Worm (Caenorhabditis elegans) whole organism, L4 larva: ENCODE data around the gene npa-1.

Experiments used
- D1046.2 ChIP-seq: fragments of 200-800 bp; sonication (Bioruptor generic); IDR thresholded peaks from 2 replicates; pipeline ENCODE4 v1.3.6; 2022; ENCODE audit warnings: missing genetic modification characterization, missing compliant biosample characterization
- Y105C5A.15 ChIP-seq: fragments of 200-800 bp; sonication (Bioruptor generic); IDR thresholded peaks from 2 replicates; pipeline ENCODE4 v1.3.6; 2022; ENCODE audit warnings: missing genetic modification characterization, missing compliant biosample characterization
- Y5F2A.4 ChIP-seq: fragments of 200-800 bp; sonication (Bioruptor generic); optimal IDR thresholded peaks from 2 replicates; lab custom pipeline; 2018; ENCODE audit warnings: mild to moderate bottlenecking, missing genetic modification characterization, missing compliant biosample characterization
- Y75B8A.6 ChIP-seq: fragments of 200-800 bp; sonication (Bioruptor generic); IDR thresholded peaks from 2 replicates; pipeline ENCODE4 v1.3.6; 2022; ENCODE audit warnings: missing genetic modification reagents, missing genetic modification characterization, missing compliant biosample characterization
- ZK337.2 ChIP-seq: fragments of 200-800 bp; sonication (Bioruptor generic); IDR thresholded peaks from 2 replicates; pipeline ENCODE4 v1.3.6; 2022; ENCODE audit warnings: missing genetic modification reagents, missing genetic modification characterization, missing compliant biosample characterization
- ZK546.5 ChIP-seq, 2 experiments: sonication (generic microtip); optimal IDR thresholded peaks; 2 replicates each; lab custom pipeline; 2017; ENCODE audit warnings: missing biosample characterization in 2 of 2, missing genetic modification characterization in 2 of 2
- aly-2 ChIP-seq: sonication (generic microtip); optimal IDR thresholded peaks from 2 replicates; lab custom pipeline; 2018; ENCODE audit warnings: missing biosample characterization, missing genetic modification characterization
- ceh-44 ChIP-seq: fragments of 200-800 bp; sonication (Bioruptor generic); IDR thresholded peaks from 2 replicates; pipeline ENCODE4 v1.3.6; 2022; ENCODE audit warnings: missing genetic modification reagents, missing genetic modification characterization, missing compliant biosample characterization
- ceh-62 ChIP-seq: sonication (generic microtip); optimal IDR thresholded peaks from 2 replicates; lab custom pipeline; 2017; ENCODE audit warnings: missing biosample characterization, missing genetic modification characterization
- ceh-82 ChIP-seq: sonication (generic microtip); optimal IDR thresholded peaks from 2 replicates; lab custom pipeline; 2017; ENCODE audit warnings: missing biosample characterization, missing genetic modification characterization
- daf-12 ChIP-seq: fragments of 150-350 bp; optimal IDR thresholded peaks from 2 replicates; lab custom pipeline; 2014; ENCODE audit warnings: missing biosample characterization, missing genetic modification reagents, missing genetic modification characterization
- daf-16 ChIP-seq, 3 experiments: sonication (generic microtip); optimal IDR thresholded peaks; 2 replicates each; lab custom pipeline; 2016 to 2017; ENCODE audit warnings: missing genetic modification characterization in 3 of 3, missing genetic modification reagents in 3 of 3, mild to moderate bottlenecking in 2 of 3, missing compliant biosample characterization in 2 of 3, missing biosample characterization in 1 of 3, moderate library complexity in 1 of 3
- daf-19 ChIP-seq: fragments of 200-800 bp; sonication (Bioruptor generic); conservative IDR thresholded peaks from 2 replicates; pipeline ENCODE4 v1.3.6; 2022; ENCODE audit warnings: missing genetic modification characterization, missing compliant biosample characterization
- daf-8 ChIP-seq: fragments of 200-800 bp; sonication (Bioruptor generic); IDR thresholded peaks from 2 replicates; pipeline ENCODE4 v1.3.6; 2022; ENCODE audit warnings: missing genetic modification characterization, missing compliant biosample characterization
- dmd-6 ChIP-seq: fragments of 200-800 bp; sonication (Bioruptor generic); IDR thresholded peaks from 2 replicates; pipeline ENCODE4 v1.3.6; 2022; ENCODE audit warnings: missing genetic modification reagents, missing genetic modification characterization, missing compliant biosample characterization
- dve-1 ChIP-seq: sonication (generic microtip); optimal IDR thresholded peaks from 2 replicates; lab custom pipeline; 2017; ENCODE audit warnings: antibody characterized with exemption, mild to moderate bottlenecking, missing genetic modification characterization, missing compliant biosample characterization; ENCODE audit not compliant: insufficient read depth
- egl-43 ChIP-seq: fragments of 200-800 bp; sonication (Bioruptor generic); IDR thresholded peaks from 2 replicates; pipeline ENCODE4 v1.3.6; 2022; ENCODE audit warnings: missing genetic modification reagents, missing genetic modification characterization, missing compliant biosample characterization
- fos-1 ChIP-seq: fragments of 150-350 bp; optimal IDR thresholded peaks from 2 replicates; lab custom pipeline; 2014; ENCODE audit warnings: missing biosample characterization, missing genetic modification characterization
- hlh-11 ChIP-seq: fragments of 200-800 bp; sonication (Bioruptor generic); optimal IDR thresholded peaks from 2 replicates; lab custom pipeline; 2018; ENCODE audit warnings: mild to moderate bottlenecking, missing genetic modification characterization, missing compliant biosample characterization
- hmg-1.1 ChIP-seq: fragments of 200-800 bp; sonication (Bioruptor generic); IDR thresholded peaks from 2 replicates; pipeline ENCODE4 v1.3.6; 2022; ENCODE audit warnings: missing genetic modification reagents, missing genetic modification characterization, missing compliant biosample characterization
- jun-1 ChIP-seq: fragments of 150-350 bp; optimal IDR thresholded peaks from 2 replicates; lab custom pipeline; 2014; ENCODE audit warnings: missing biosample characterization, missing genetic modification reagents, missing genetic modification characterization
- lim-7 ChIP-seq: fragments of 200-800 bp; sonication (Bioruptor generic); IDR thresholded peaks from 2 replicates; pipeline ENCODE4 v1.3.6; 2022; ENCODE audit warnings: missing genetic modification characterization, missing compliant biosample characterization
- lin-1 ChIP-seq: fragments of 200-800 bp; sonication (Bioruptor generic); IDR thresholded peaks from 2 replicates; pipeline ENCODE4 v1.3.6; 2022; ENCODE audit warnings: missing genetic modification reagents, missing genetic modification characterization, missing compliant biosample characterization
- lin-15B ChIP-seq: fragments of 150-350 bp; sonication (generic microtip); optimal IDR thresholded peaks from 3 replicates; lab custom pipeline; 2014; ENCODE audit warnings: missing biosample characterization, missing genetic modification characterization
- lin-38 ChIP-seq: fragments of 200-800 bp; sonication (Bioruptor generic); IDR thresholded peaks from 2 replicates; pipeline ENCODE4 v1.3.6; 2022; ENCODE audit warnings: missing genetic modification reagents, missing genetic modification characterization, missing compliant biosample characterization
- lir-3 ChIP-seq: sonication (generic microtip); optimal IDR thresholded peaks from 2 replicates; lab custom pipeline; 2016; ENCODE audit warnings: mild to moderate bottlenecking, missing genetic modification characterization, missing compliant biosample characterization
- mdl-1 ChIP-seq, 2 experiments: fragments of 150-350 bp in 1 of 2; sonication (generic microtip) in 1 of 2; optimal IDR thresholded peaks; 2 replicates each; lab custom pipeline; 2014 to 2017; ENCODE audit warnings: missing biosample characterization in 2 of 2, missing genetic modification characterization in 2 of 2
- mep-1 ChIP-seq: fragments of 150-350 bp; sonication (generic microtip); optimal IDR thresholded peaks from 3 replicates; lab custom pipeline; 2014; ENCODE audit warnings: missing biosample characterization, missing genetic modification characterization
- mes-2 ChIP-seq: sonication (generic microtip); optimal IDR thresholded peaks from 2 replicates; lab custom pipeline; 2016; ENCODE audit warnings: missing genotype, mild to moderate bottlenecking, missing genetic modification characterization, missing compliant biosample characterization; ENCODE audit not compliant: poor library complexity, severe bottlenecking
- mxl-3 ChIP-seq: fragments of 200-800 bp; sonication (Bioruptor generic); optimal IDR thresholded peaks from 2 replicates; lab custom pipeline; 2018; ENCODE audit warnings: mild to moderate bottlenecking, missing genetic modification characterization, missing compliant biosample characterization
- nhr-10 ChIP-seq: fragments of 150-350 bp; optimal IDR thresholded peaks from 2 replicates; lab custom pipeline; 2014; ENCODE audit warnings: missing biosample characterization, missing genetic modification characterization
- nhr-102 ChIP-seq: sonication (generic microtip); optimal IDR thresholded peaks from 2 replicates; lab custom pipeline; 2016; ENCODE audit warnings: mild to moderate bottlenecking, missing genetic modification characterization, moderate library complexity, missing compliant biosample characterization
- nhr-111 ChIP-seq: fragments of 200-800 bp; sonication (Bioruptor generic); optimal IDR thresholded peaks from 2 replicates; lab custom pipeline; 2018; ENCODE audit warnings: mild to moderate bottlenecking, missing genetic modification characterization, missing compliant biosample characterization
- nhr-237 ChIP-seq: sonication (generic microtip); optimal IDR thresholded peaks from 2 replicates; lab custom pipeline; 2017; ENCODE audit warnings: missing biosample characterization, missing genetic modification characterization
- nhr-28 ChIP-seq: fragments of 150-350 bp; optimal IDR thresholded peaks from 2 replicates; lab custom pipeline; 2014; ENCODE audit warnings: missing biosample characterization, missing genetic modification characterization
- nhr-42 ChIP-seq: fragments of 200-800 bp; sonication (Bioruptor generic); IDR thresholded peaks from 2 replicates; pipeline ENCODE4 v1.3.6; 2022; ENCODE audit warnings: missing genetic modification characterization, missing compliant biosample characterization
- nhr-76 ChIP-seq: fragments of 150-350 bp; optimal IDR thresholded peaks from 2 replicates; lab custom pipeline; 2014; ENCODE audit warnings: missing biosample characterization, missing genetic modification characterization
- nhr-77 ChIP-seq: fragments of 150-350 bp; optimal IDR thresholded peaks from 2 replicates; lab custom pipeline; 2014; ENCODE audit warnings: missing biosample characterization, missing genetic modification characterization
- pqm-1 ChIP-seq: sonication (generic microtip); optimal IDR thresholded peaks from 2 replicates; lab custom pipeline; 2017; ENCODE audit warnings: missing biosample characterization, missing genetic modification characterization
- sdz-12 ChIP-seq: fragments of 200-800 bp; sonication (Bioruptor generic); optimal IDR thresholded peaks from 2 replicates; lab custom pipeline; 2018; ENCODE audit warnings: mild to moderate bottlenecking, missing genetic modification characterization, missing compliant biosample characterization
- skn-1 ChIP-seq: fragments of 150-350 bp; optimal IDR thresholded peaks from 2 replicates; lab custom pipeline; 2014; ENCODE audit warnings: missing biosample characterization, missing genetic modification characterization
- tag-97 ChIP-seq: fragments of 200-800 bp; sonication (Bioruptor generic); IDR thresholded peaks from 2 replicates; pipeline ENCODE4 v1.3.6; 2022; ENCODE audit warnings: missing genetic modification characterization, missing compliant biosample characterization
- tra-1 ChIP-seq: fragments of 200-800 bp; sonication (Bioruptor generic); IDR thresholded peaks from 2 replicates; pipeline ENCODE4 v1.3.6; 2022; ENCODE audit warnings: missing genetic modification reagents, missing genetic modification characterization, missing compliant biosample characterization
- unc-39 ChIP-seq: sonication (generic microtip); optimal IDR thresholded peaks from 2 replicates; lab custom pipeline; 2017; ENCODE audit warnings: missing biosample characterization, missing genetic modification characterization
- zfp-2 ChIP-seq: sonication (generic microtip); optimal IDR thresholded peaks from 2 replicates; lab custom pipeline; 2016; ENCODE audit warnings: mild to moderate bottlenecking, missing genetic modification characterization, missing compliant biosample characterization
- ztf-11 ChIP-seq: fragments of 150-350 bp; optimal IDR thresholded peaks from 2 replicates; lab custom pipeline; 2014; ENCODE audit warnings: missing biosample characterization, missing genetic modification characterization

Gene npa-1

ce11 chrV:7075646-7076045, at the start of gene npa-1:
Gene npa-1 (plus strand): TSS chrV:7075787.
- TF ChIP-seq daf-8 (GFP tag; lab: Robert Waterston, UW) (no peak), lim-7 (no peak), daf-12 (no peak), Y75B8A.6 (GFP tag; lab: Robert Waterston, UW) (no peak), Y105C5A.15 (no peak), unc-39 (tag; lab: Kevin White, UChicago) (no peak), ztf-11 (tag; lab: Kevin White, UChicago) (no peak), nhr-77 (tag; lab: Kevin White, UChicago) (peak; percentile 13), sdz-12 (no peak), nhr-28 (tag; lab: Kevin White, UChicago) (peak; percentile 75), nhr-42 (GFP tag; lab: Robert Waterston, UW) (no peak), nhr-237 (tag; lab: Kevin White, UChicago) (no peak), skn-1 (tag; lab: Kevin White, UChicago) (no peak), lin-1 (GFP tag; lab: Robert Waterston, UW) (0 out of 2 replicates have a peak, but pooled peaks have one; percentile 18), fos-1 (tag; lab: Kevin White, UChicago) (no peak), zfp-2 (tag; lab: Kevin White, UChicago) (no peak), daf-16 (GFP tag; optimal IDR thresholded peaks at IDR 0.05; lab: Kevin White, UChicago) (no peak), daf-16 (tag; optimal IDR thresholded peaks at IDR 0.05; lab: Kevin White, UChicago) (peak; percentile 51), dmd-6 (GFP tag; lab: Robert Waterston, UW) (peak; percentile 43), dve-1 (peak; percentile 26), mep-1 (tag; lab: Kevin White, UChicago) (no peak), nhr-102 (tag; lab: Kevin White, UChicago) (peak; percentile 5), nhr-76 (tag; lab: Kevin White, UChicago) (no peak), daf-19 (GFP tag; lab: Robert Waterston, UW) (no peak), D1046.2 (GFP tag; lab: Robert Waterston, UW) (no peak), nhr-10 (tag; lab: Kevin White, UChicago) (no peak), ceh-82 (tag; lab: Kevin White, UChicago) (no peak), mxl-3 (peak; percentile 19), egl-43 (GFP tag; lab: Robert Waterston, UW) (no peak), aly-2 (no peak), tag-97 (GFP tag; lab: Robert Waterston, UW) (no peak), jun-1 (tag; lab: Kevin White, UChicago) (no peak), mdl-1 (tag; optimal IDR thresholded peaks at IDR 0.05; lab: Kevin White, UChicago) (no peak), hmg-1.1 (GFP tag; lab: Robert Waterston, UW) (no peak), ZK546.5 (tag; optimal IDR thresholded peaks at IDR 0.05; lab: Kevin White, UChicago) (no peak), ceh-62 (tag; lab: Kevin White, UChicago) (no peak), lin-15B (tag; lab: Kevin White, UChicago) (no peak), ZK337.2 (no peak), nhr-111 (GFP tag; lab: Kevin White, UChicago) (no peak), mes-2 (tag; lab: Kevin White, UChicago) (peak; percentile 18), Y5F2A.4 (GFP tag; lab: Kevin White, UChicago) (no peak), lir-3 (no peak), hlh-11 (peak; percentile 61), pqm-1 (tag; lab: Kevin White, UChicago) (peak; percentile 60), ceh-44 (no peak), lin-38 (GFP tag; lab: Robert Waterston, UW) (no peak), tra-1 (GFP tag; lab: Robert Waterston, UW) (no peak)
